Worm (Caenorhabditis elegans) whole organism, L3 larva: Measurements from ENCODE around the gene Y40H7A.11.

Experiments used
- R02D3.7 ChIP-seq: fragments of 150-350 bp; optimal IDR thresholded peaks from 2 replicates; lab custom pipeline; 2014; ENCODE audit warnings: missing biosample characterization, missing genetic modification characterization
- ZK546.5 ChIP-seq: sonication (generic microtip); optimal IDR thresholded peaks from 2 replicates; lab custom pipeline; 2017; ENCODE audit warnings: missing biosample characterization, missing genetic modification characterization
- ceh-16 ChIP-seq: sonication (generic microtip); optimal IDR thresholded peaks from 2 replicates; lab custom pipeline; 2017; ENCODE audit warnings: missing biosample characterization, missing genetic modification characterization
- ceh-28 ChIP-seq: fragments of 150-350 bp; optimal IDR thresholded peaks from 2 replicates; lab custom pipeline; 2014; ENCODE audit warnings: missing biosample characterization, missing genetic modification reagents, missing genetic modification characterization
- ceh-9 ChIP-seq: sonication (generic microtip); optimal IDR thresholded peaks from 2 replicates; lab custom pipeline; 2018; ENCODE audit warnings: missing biosample characterization, missing genetic modification characterization
- egl-27 ChIP-seq: sonication (generic microtip); optimal IDR thresholded peaks from 4 replicates; lab custom pipeline; 2017; ENCODE audit warnings: missing biosample characterization, missing genetic modification reagents, missing genetic modification characterization
- egl-5 ChIP-seq: fragments of 150-350 bp; optimal IDR thresholded peaks from 2 replicates; lab custom pipeline; 2017; ENCODE audit warnings: missing biosample characterization, missing genetic modification reagents, missing genetic modification characterization, inconsistent platforms
- elt-1 ChIP-seq: fragments of 150-350 bp; optimal IDR thresholded peaks from 2 replicates; lab custom pipeline; 2014; ENCODE audit warnings: missing biosample characterization, missing genetic modification characterization
- elt-2 ChIP-seq: sonication (generic microtip); optimal IDR thresholded peaks from 2 replicates; lab custom pipeline; 2016; ENCODE audit warnings: missing genetic modification reagents, mild to moderate bottlenecking, missing genetic modification characterization, missing compliant biosample characterization
- elt-3 ChIP-seq, 3 experiments: fragments of 150-350 bp in 1 of 3; sonication (generic microtip) in 2 of 3; optimal IDR thresholded peaks; 2 replicates in 2 of 3; 4 replicates in 1 of 3; lab custom pipeline; 2014 to 2017; ENCODE audit warnings: missing biosample characterization in 3 of 3, missing genetic modification characterization in 3 of 3
- eor-1 ChIP-seq, 2 experiments: fragments of 150-350 bp; optimal IDR thresholded peaks; 2 replicates each; lab custom pipeline; 2014 to 2018; ENCODE audit warnings: missing biosample characterization in 2 of 2, missing genetic modification characterization in 2 of 2
- fkh-10 ChIP-seq: sonication (generic microtip); optimal IDR thresholded peaks from 2 replicates; lab custom pipeline; 2017; ENCODE audit warnings: missing biosample characterization, missing genetic modification reagents, missing genetic modification characterization
- fkh-2 ChIP-seq: fragments of 150-350 bp; optimal IDR thresholded peaks from 2 replicates; lab custom pipeline; 2014; ENCODE audit warnings: missing biosample characterization, missing genetic modification reagents, missing genetic modification characterization
- fos-1 ChIP-seq: fragments of 150-350 bp; optimal IDR thresholded peaks from 2 replicates; lab custom pipeline; 2014; ENCODE audit warnings: missing biosample characterization, missing genetic modification characterization
- hmg-11 ChIP-seq: sonication (generic microtip); optimal IDR thresholded peaks from 2 replicates; lab custom pipeline; 2016; ENCODE audit warnings: missing genetic modification characterization, missing compliant biosample characterization
- jun-1 ChIP-seq: fragments of 150-350 bp; optimal IDR thresholded peaks from 2 replicates; lab custom pipeline; 2014; ENCODE audit warnings: missing biosample characterization, missing genetic modification reagents, missing genetic modification characterization
- lin-15B ChIP-seq: fragments of 150-350 bp; optimal IDR thresholded peaks from 2 replicates; lab custom pipeline; 2014; ENCODE audit warnings: missing biosample characterization, missing genetic modification characterization
- lin-39 ChIP-seq: fragments of 150-350 bp; optimal IDR thresholded peaks from 2 replicates; lab custom pipeline; 2018; ENCODE audit warnings: missing biosample characterization, missing genetic modification reagents, missing genetic modification characterization
- mdl-1 ChIP-seq: fragments of 150-350 bp; optimal IDR thresholded peaks from 2 replicates; lab custom pipeline; 2014; ENCODE audit warnings: missing biosample characterization, missing genetic modification characterization
- nfya-1 ChIP-seq: sonication (generic microtip); optimal IDR thresholded peaks from 2 replicates; lab custom pipeline; 2017; ENCODE audit warnings: missing genetic modification characterization, mild to moderate bottlenecking, missing compliant biosample characterization, antibody characterized with exemption, moderate library complexity; ENCODE audit not compliant: insufficient read depth
- nhr-11 ChIP-seq: fragments of 150-350 bp; optimal IDR thresholded peaks from 2 replicates; lab custom pipeline; 2014; ENCODE audit warnings: missing biosample characterization, missing genetic modification characterization
- nhr-12 ChIP-seq: fragments of 150-350 bp; optimal IDR thresholded peaks from 2 replicates; lab custom pipeline; 2014; ENCODE audit warnings: missing biosample characterization, missing genetic modification characterization
- nhr-23 ChIP-seq: fragments of 150-350 bp; optimal IDR thresholded peaks from 2 replicates; lab custom pipeline; 2014; ENCODE audit warnings: missing biosample characterization, missing genetic modification reagents, missing genetic modification characterization
- nhr-237 ChIP-seq: fragments of 150-350 bp; optimal IDR thresholded peaks from 2 replicates; lab custom pipeline; 2014; ENCODE audit warnings: missing biosample characterization, missing genetic modification characterization
- nhr-25 ChIP-seq: sonication (generic microtip); optimal IDR thresholded peaks from 2 replicates; lab custom pipeline; 2017; ENCODE audit warnings: missing biosample characterization, missing genetic modification characterization
- nhr-28 ChIP-seq: fragments of 150-350 bp; optimal IDR thresholded peaks from 2 replicates; lab custom pipeline; 2014; ENCODE audit warnings: missing biosample characterization, missing genetic modification characterization
- nhr-76 ChIP-seq: fragments of 150-350 bp; sonication (generic microtip); optimal IDR thresholded peaks from 5 replicates; lab custom pipeline; 2014; ENCODE audit warnings: missing biosample characterization, missing genetic modification characterization
- nhr-77 ChIP-seq: fragments of 150-350 bp; optimal IDR thresholded peaks from 2 replicates; lab custom pipeline; 2014; ENCODE audit warnings: missing biosample characterization, missing genetic modification characterization
- pha-4 ChIP-seq: fragments of 150-350 bp; optimal IDR thresholded peaks from 2 replicates; lab custom pipeline; 2014; ENCODE audit warnings: missing biosample characterization, missing genetic modification reagents, missing genetic modification characterization
- pqm-1 ChIP-seq: fragments of 150-350 bp; optimal IDR thresholded peaks from 2 replicates; lab custom pipeline; 2017; ENCODE audit warnings: missing biosample characterization, missing genetic modification characterization, inconsistent platforms
- sea-2 ChIP-seq: fragments of 150-350 bp; sonication (generic microtip); optimal IDR thresholded peaks from 4 replicates; lab custom pipeline; 2014; ENCODE audit warnings: missing biosample characterization, missing genetic modification reagents, missing genetic modification characterization
- skn-1 ChIP-seq: fragments of 150-350 bp; optimal IDR thresholded peaks from 2 replicates; lab custom pipeline; 2014; ENCODE audit warnings: missing biosample characterization, missing genetic modification characterization
- snpc-4 ChIP-seq: fragments of 150-350 bp; optimal IDR thresholded peaks from 2 replicates; lab custom pipeline; 2014; ENCODE audit warnings: missing biosample characterization, missing genetic modification characterization
- unc-62 ChIP-seq: fragments of 150-350 bp; sonication (generic microtip); optimal IDR thresholded peaks from 4 replicates; lab custom pipeline; 2014; ENCODE audit warnings: missing biosample characterization, missing genetic modification reagents, missing genetic modification characterization
- ztf-11 ChIP-seq: fragments of 150-350 bp; optimal IDR thresholded peaks from 2 replicates; lab custom pipeline; 2014; ENCODE audit warnings: missing biosample characterization, missing genetic modification characterization

Gene Y40H7A.11

DNA sequence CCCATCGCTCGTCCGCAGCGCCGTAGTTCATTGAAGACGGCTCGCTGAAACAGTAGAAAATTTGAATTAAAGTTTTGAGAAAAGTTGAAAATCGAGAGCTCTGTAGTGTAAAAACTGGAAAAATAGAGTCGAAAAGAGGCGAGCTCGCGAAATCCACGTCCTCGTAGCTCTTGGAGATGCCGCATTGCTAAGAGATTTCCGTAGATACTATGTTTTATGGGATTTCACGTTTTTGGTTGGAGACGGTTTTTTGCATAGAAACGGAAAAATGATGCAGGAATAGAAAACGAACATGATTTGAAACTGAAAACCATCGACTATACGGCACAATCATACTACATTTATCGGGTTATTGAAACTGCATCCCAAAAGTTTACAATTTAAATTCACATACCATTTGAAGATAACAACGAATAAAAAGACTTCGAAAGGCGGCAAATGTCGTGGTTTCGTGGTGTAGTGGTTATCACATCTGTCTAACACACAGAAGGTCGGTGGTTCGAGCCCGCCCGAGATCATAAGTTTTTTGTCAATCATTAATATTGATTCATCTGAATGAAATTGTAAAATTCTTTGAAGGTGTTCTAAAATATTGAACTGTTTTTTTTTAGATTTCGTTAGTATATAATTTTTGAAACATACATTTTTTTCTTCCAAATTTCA lies 14.9 kb upstream of the Y40H7A.11 start, which contains the start of gene pkd-2:
Gene pkd-2, minus strand, starts transcription at position 51 of the 663 bp plus-strand sequence.
- TF ChIP-seq ceh-16 (tag; lab: Kevin White, UChicago), result no peak
- TF ChIP-seq elt-3 (tag; optimal IDR thresholded peaks at IDR 0.05; lab: Kevin White, UChicago), result no peak
- TF ChIP-seq hmg-11 (tag; lab: Kevin White, UChicago), result no peak
- TF ChIP-seq fos-1 (tag; lab: Kevin White, UChicago), result no peak
- no peak for TF ChIP-seq mdl-1
- peak; percentile 6 for TF ChIP-seq pqm-1 (tag; lab: Kevin White, UChicago)
- TF ChIP-seq nhr-25 (tag; lab: Kevin White, UChicago), result no peak
- no peak for TF ChIP-seq lin-15B (tag; lab: Kevin White, UChicago)
- no peak for TF ChIP-seq unc-62
- no peak for TF ChIP-seq skn-1 (tag; lab: Kevin White, UChicago)
- no peak for TF ChIP-seq jun-1
- TF ChIP-seq elt-2 (tag; lab: Kevin White, UChicago), result peak; percentile 23
- TF ChIP-seq ceh-9 (tag; lab: Kevin White, UChicago), result no peak
- TF ChIP-seq nhr-77, result no peak
- TF ChIP-seq fkh-10 (GFP tag; lab: Kevin White, UChicago), result no peak
- TF ChIP-seq eor-1 (tag; optimal IDR thresholded peaks at IDR 0.05; lab: Kevin White, UChicago), result no peak
- TF ChIP-seq elt-1, result no peak
- no peak for TF ChIP-seq egl-27 (tag; lab: Kevin White, UChicago)
- no peak for TF ChIP-seq ZK546.5 (tag; lab: Kevin White, UChicago)
- no peak for TF ChIP-seq nhr-12 (tag; lab: Kevin White, UChicago)
- no peak for TF ChIP-seq nfya-1 (tag; lab: Kevin White, UChicago)
- peak; percentile 79 for TF ChIP-seq snpc-4 (tag; lab: Kevin White, UChicago)
- no peak for TF ChIP-seq nhr-23 (tag; lab: Kevin White, UChicago)
- TF ChIP-seq lin-39 (tag; lab: Kevin White, UChicago), result no peak
- TF ChIP-seq ceh-28, result no peak
- no peak for TF ChIP-seq egl-5 (tag; lab: Kevin White, UChicago)
- TF ChIP-seq R02D3.7 (tag; lab: Kevin White, UChicago), result no peak

DNA sequence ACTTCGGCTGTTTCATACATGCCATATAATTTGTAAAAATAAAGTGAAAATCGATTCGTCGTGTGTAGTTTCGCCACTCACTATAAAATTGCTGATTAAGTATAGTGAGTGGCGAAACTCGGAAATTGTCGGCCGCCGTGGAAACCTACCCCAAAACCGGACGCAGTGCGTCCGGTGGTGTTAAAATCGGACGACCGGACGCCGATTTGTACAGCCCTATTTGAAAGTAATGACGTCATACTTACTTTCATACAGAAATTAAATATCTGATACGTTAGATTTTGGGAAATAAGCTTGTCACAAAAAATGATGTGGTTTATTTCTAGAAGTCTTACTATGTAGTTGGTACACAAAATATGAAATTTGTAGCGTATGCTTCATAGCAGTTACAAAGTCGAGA lies 14.1 kb upstream of the Y40H7A.11 start:
- TF ChIP-seq snpc-4 (tag; lab: Kevin White, UChicago), result peak; percentile 52
- no peak for TF ChIP-seq unc-62

DNA sequence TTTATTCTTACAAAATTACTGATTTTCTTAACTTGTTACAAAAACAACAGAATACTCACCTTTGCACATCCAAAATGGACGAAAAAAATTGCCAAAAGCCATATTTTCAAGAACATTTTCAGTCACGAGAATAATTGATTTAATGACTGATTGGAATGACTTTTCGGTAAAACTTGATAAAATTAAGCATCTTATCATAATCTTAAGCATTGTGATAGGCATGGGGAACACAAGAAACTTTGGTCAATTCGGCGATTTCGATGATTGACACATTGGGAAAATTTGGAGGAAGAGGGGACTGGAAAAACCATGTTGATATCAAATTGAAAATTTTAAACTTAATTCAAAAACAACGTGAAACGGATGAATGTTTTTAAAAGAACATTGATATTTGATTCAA lies 4.7 kb downstream of the Y40H7A.11 start, which contains the start of gene Y40H7A.10:
Gene Y40H7A.10, minus strand, starts transcription at position 128 of the 400 bp plus-strand sequence.
- TF ChIP-seq elt-2 (tag; lab: Kevin White, UChicago) (peak; percentile 70), snpc-4 (tag; lab: Kevin White, UChicago) (no peak)
- TF ChIP-seq, all 47 proteins: peak for 1

DNA sequence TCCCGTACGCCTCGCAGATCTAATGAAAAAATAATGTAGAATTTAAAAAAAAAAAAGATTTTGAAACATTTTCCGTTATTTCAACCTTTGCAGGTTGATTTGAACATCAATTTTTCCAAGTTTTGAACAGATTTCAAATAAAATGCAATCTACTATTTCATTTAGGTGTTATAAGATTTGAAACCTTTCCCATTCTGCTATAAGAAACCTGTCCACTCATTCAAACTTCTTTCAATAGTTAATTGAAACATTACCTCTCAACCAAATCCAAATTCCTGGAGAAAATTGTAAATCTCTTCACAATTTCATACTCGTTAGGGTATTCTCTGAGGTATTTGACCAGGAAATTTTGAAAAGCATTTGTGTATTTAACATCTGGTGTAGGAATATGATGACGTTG lies 5.5 kb downstream of the Y40H7A.11 start:
- TF ChIP-seq nhr-28 (tag; lab: Kevin White, UChicago), result no peak
- no peak for TF ChIP-seq skn-1 (tag; lab: Kevin White, UChicago)
- TF ChIP-seq fkh-2 (tag; lab: Kevin White, UChicago), result no peak
- no peak for TF ChIP-seq egl-5 (tag; lab: Kevin White, UChicago)
- TF ChIP-seq ceh-28, result no peak
- TF ChIP-seq nhr-76 (tag; lab: Kevin White, UChicago), result no peak
- TF ChIP-seq nhr-25 (tag; lab: Kevin White, UChicago), result no peak
- TF ChIP-seq lin-15B (tag; lab: Kevin White, UChicago), result no peak
- no peak for TF ChIP-seq eor-1 (tag; optimal IDR thresholded peaks at IDR 0.05; lab: Kevin White, UChicago)
- TF ChIP-seq, all 47 proteins: peak for 0

DNA sequence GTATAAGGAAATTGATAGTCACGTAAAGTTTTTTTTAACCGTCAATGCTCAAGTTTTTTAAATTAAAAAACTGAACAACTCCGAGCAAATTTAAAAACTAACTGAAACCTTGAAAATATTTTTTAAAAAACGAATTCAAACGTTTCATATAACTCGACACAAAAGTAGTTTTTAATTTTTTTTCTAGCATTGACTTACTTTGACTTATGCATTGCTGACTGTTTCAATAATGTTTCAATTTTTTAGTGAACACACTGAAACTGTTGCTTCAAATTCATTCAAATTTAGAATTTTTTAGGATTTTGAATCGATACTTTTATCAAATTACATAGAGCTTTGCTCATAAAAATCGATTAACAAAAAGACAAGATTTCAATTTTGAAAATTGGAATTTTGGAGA lies 9.7 kb downstream of the Y40H7A.11 start:
- TF ChIP-seq nhr-28 (tag; lab: Kevin White, UChicago) (no peak), fkh-10 (GFP tag; lab: Kevin White, UChicago) (no peak), nhr-237 (no peak), snpc-4 (tag; lab: Kevin White, UChicago) (no peak), ztf-11 (tag; lab: Kevin White, UChicago) (no peak), egl-27 (tag; lab: Kevin White, UChicago) (no peak), nhr-12 (tag; lab: Kevin White, UChicago) (no peak), eor-1 (tag; optimal IDR thresholded peaks at IDR 0.05; lab: Kevin White, UChicago) (no peak), ceh-28 (no peak), sea-2 (GFP tag; lab: Kevin White, UChicago) (no peak), ZK546.5 (tag; lab: Kevin White, UChicago) (no peak), lin-39 (tag; lab: Kevin White, UChicago) (no peak), fkh-2 (tag; lab: Kevin White, UChicago) (no peak), R02D3.7 (tag; lab: Kevin White, UChicago) (no peak), nhr-23 (tag; lab: Kevin White, UChicago) (no peak), pha-4 (tag; lab: Kevin White, UChicago) (no peak), nhr-11 (tag; lab: Kevin White, UChicago) (no peak), hmg-11 (tag; lab: Kevin White, UChicago) (no peak), skn-1 (tag; lab: Kevin White, UChicago) (no peak)
